Worm (Caenorhabditis elegans) whole organism, L1 larva: ENCODE results near the gene penr-1.
A peak's percentile ranks its signal among the peaks of the same experiment; 100 is the strongest.

ENCODE experiments used
- Y116A8C.19 ChIP-seq: sonication (generic microtip); optimal IDR thresholded peaks from 2 replicates; lab custom pipeline; 2016; ENCODE audit warnings: missing compliant biosample characterization, missing genetic modification characterization, borderline replicate concordance
- ceh-8 ChIP-seq: fragments of 200-800 bp; sonication (Bioruptor generic); optimal IDR thresholded peaks from 2 replicates; lab custom pipeline; 2018; ENCODE audit warnings: mild to moderate bottlenecking, missing genetic modification characterization, moderate library complexity, missing compliant biosample characterization
- ceh-82 ChIP-seq, 3 experiments: fragments of 150-350 bp in 1 of 3; sonication (generic microtip) in 2 of 3; optimal IDR thresholded peaks; 2 replicates each; lab custom pipeline; 2014 to 2017; ENCODE audit warnings: missing biosample characterization in 3 of 3, missing genetic modification characterization in 3 of 3
- ceh-90 ChIP-seq: sonication (generic microtip); optimal IDR thresholded peaks from 2 replicates; lab custom pipeline; 2016; ENCODE audit warnings: missing genetic modification characterization, missing compliant biosample characterization
- dsc-1 ChIP-seq: sonication (generic microtip); optimal IDR thresholded peaks from 2 replicates; lab custom pipeline; 2016; ENCODE audit warnings: mild to moderate bottlenecking, missing genetic modification characterization, missing compliant biosample characterization
- efl-1 ChIP-seq, 4 experiments: fragments of 150-350 bp; optimal IDR thresholded peaks in 3 of 4; peaks in 1 of 4; 1 replicate in 1 of 4; 2 replicates in 3 of 4; lab custom pipeline; 2014; ENCODE audit warnings: missing biosample characterization in 2 of 4, missing genetic modification characterization in 2 of 4, missing genetic modification reagents in 2 of 4
- efl-3 ChIP-seq: fragments of 200-800 bp; sonication (Bioruptor generic); optimal IDR thresholded peaks from 2 replicates; lab custom pipeline; 2018; ENCODE audit warnings: mild to moderate bottlenecking, missing genetic modification characterization, missing compliant biosample characterization
- egl-13 ChIP-seq: sonication (generic microtip); optimal IDR thresholded peaks from 2 replicates; lab custom pipeline; 2016; ENCODE audit warnings: missing genotype, missing genetic modification reagents, missing genetic modification characterization, missing compliant biosample characterization
- elt-2 ChIP-seq: sonication (generic microtip); optimal IDR thresholded peaks from 2 replicates; lab custom pipeline; 2016; ENCODE audit warnings: missing genetic modification characterization, mild to moderate bottlenecking, inconsistent platforms, missing compliant biosample characterization, missing genetic modification reagents
- fkh-8 ChIP-seq: sonication (generic microtip); optimal IDR thresholded peaks from 2 replicates; lab custom pipeline; 2016; ENCODE audit warnings: mild to moderate bottlenecking, missing genetic modification characterization, missing compliant biosample characterization
- hlh-17 ChIP-seq: fragments of 200-800 bp; sonication (Bioruptor generic); optimal IDR thresholded peaks from 2 replicates; lab custom pipeline; 2018; ENCODE audit warnings: missing genetic modification characterization, mild to moderate bottlenecking, missing compliant biosample characterization, moderate library complexity, borderline replicate concordance
- hlh-4 ChIP-seq: sonication (generic microtip); optimal IDR thresholded peaks from 2 replicates; lab custom pipeline; 2016; ENCODE audit warnings: mild to moderate bottlenecking, missing genetic modification characterization, missing compliant biosample characterization
- hpl-2 ChIP-seq: fragments of 150-350 bp; optimal IDR thresholded peaks from 2 replicates; lab custom pipeline; 2014; ENCODE audit warnings: missing biosample characterization, missing genetic modification reagents, missing genetic modification characterization
- jun-1 ChIP-seq: fragments of 150-350 bp; optimal IDR thresholded peaks from 2 replicates; lab custom pipeline; 2014; ENCODE audit warnings: missing biosample characterization, missing genetic modification reagents, missing genetic modification characterization
- lin-13 ChIP-seq: fragments of 150-350 bp; optimal IDR thresholded peaks from 2 replicates; lab custom pipeline; 2014; ENCODE audit warnings: missing biosample characterization, missing genetic modification reagents, missing genetic modification characterization
- lin-35 ChIP-seq, 2 experiments: fragments of 150-350 bp; optimal IDR thresholded peaks; 2 replicates each; lab custom pipeline; 2014; ENCODE audit warnings: missing biosample characterization in 2 of 2, missing genetic modification characterization in 2 of 2, missing genetic modification reagents in 2 of 2
- lin-39 ChIP-seq: fragments of 150-350 bp; optimal IDR thresholded peaks from 2 replicates; lab custom pipeline; 2014; ENCODE audit warnings: missing biosample characterization, missing genetic modification reagents, missing genetic modification characterization
- lir-3 ChIP-seq: sonication (generic microtip); optimal IDR thresholded peaks from 2 replicates; lab custom pipeline; 2016; ENCODE audit warnings: mild to moderate bottlenecking, missing genetic modification characterization, moderate library complexity, missing compliant biosample characterization; ENCODE audit not compliant: poor library complexity
- lsy-2 ChIP-seq, 2 experiments: fragments of 150-350 bp; optimal IDR thresholded peaks; 2 replicates each; lab custom pipeline; 2014; ENCODE audit warnings: missing biosample characterization in 2 of 2, missing genetic modification characterization in 2 of 2
- mef-2 ChIP-seq: fragments of 150-350 bp; optimal IDR thresholded peaks from 2 replicates; lab custom pipeline; 2014; ENCODE audit warnings: missing biosample characterization, missing genetic modification characterization
- nhr-12 ChIP-seq: sonication (generic microtip); optimal IDR thresholded peaks from 2 replicates; lab custom pipeline; 2017; ENCODE audit warnings: missing biosample characterization, missing genetic modification characterization
- nhr-237 ChIP-seq: fragments of 150-350 bp; optimal IDR thresholded peaks from 2 replicates; lab custom pipeline; 2014; ENCODE audit warnings: missing biosample characterization, missing genetic modification characterization
- nhr-47 ChIP-seq: sonication (generic microtip); optimal IDR thresholded peaks from 2 replicates; lab custom pipeline; 2016; ENCODE audit warnings: mild to moderate bottlenecking, missing genetic modification characterization, moderate library complexity, missing compliant biosample characterization
- nhr-71 ChIP-seq: sonication (generic microtip); optimal IDR thresholded peaks from 2 replicates; lab custom pipeline; 2016; ENCODE audit warnings: mild to moderate bottlenecking, missing genetic modification characterization, moderate library complexity, missing compliant biosample characterization
- nhr-85 ChIP-seq: sonication (generic microtip); peaks from one replicate; lab custom pipeline; 2016; ENCODE audit warnings: missing genetic modification characterization, inconsistent platforms, missing compliant biosample characterization
- nhr-90 ChIP-seq: sonication (generic microtip); optimal IDR thresholded peaks from 2 replicates; lab custom pipeline; 2016; ENCODE audit warnings: mild to moderate bottlenecking, missing genetic modification characterization, missing compliant biosample characterization; ENCODE audit not compliant: poor library complexity
- pag-3 ChIP-seq: sonication (generic microtip); optimal IDR thresholded peaks from 2 replicates; lab custom pipeline; 2017; ENCODE audit warnings: missing genetic modification characterization, mild to moderate bottlenecking, missing compliant biosample characterization, antibody characterized with exemption, borderline replicate concordance; ENCODE audit not compliant: insufficient read depth
- pax-3 ChIP-seq: fragments of 200-800 bp; sonication (Bioruptor generic); optimal IDR thresholded peaks from 2 replicates; lab custom pipeline; 2018; ENCODE audit warnings: mild to moderate bottlenecking, missing genetic modification characterization, moderate library complexity, missing compliant biosample characterization
- skn-1 ChIP-seq: fragments of 150-350 bp; optimal IDR thresholded peaks from 2 replicates; lab custom pipeline; 2014; ENCODE audit warnings: missing biosample characterization, missing genetic modification characterization
- tlp-1 ChIP-seq: fragments of 150-350 bp; optimal IDR thresholded peaks from 2 replicates; lab custom pipeline; 2014; ENCODE audit warnings: missing biosample characterization, missing genetic modification characterization
- unc-130 ChIP-seq: fragments of 150-350 bp; optimal IDR thresholded peaks from 2 replicates; lab custom pipeline; 2017; ENCODE audit warnings: missing biosample characterization, missing genetic modification characterization, inconsistent platforms
- xbp-1 ChIP-seq: sonication (generic microtip); optimal IDR thresholded peaks from 2 replicates; lab custom pipeline; 2016; ENCODE audit warnings: missing genetic modification characterization, missing compliant biosample characterization
- zag-1 ChIP-seq: fragments of 150-350 bp; optimal IDR thresholded peaks from 2 replicates; lab custom pipeline; 2014; ENCODE audit warnings: missing biosample characterization, missing genetic modification characterization
- ztf-11 ChIP-seq, 2 experiments: sonication (generic microtip); optimal IDR thresholded peaks; 2 replicates each; lab custom pipeline; 2016 to 2017; ENCODE audit warnings: missing genetic modification characterization in 2 of 2, missing biosample characterization in 1 of 2, missing compliant biosample characterization in 1 of 2

penr-1 gene

ce11 chrV:5239404-5239803 is 29.9 kb upstream of the penr-1 start, which contains the start of gene C52A10.3:
C52A10.3 (minus strand) TSS chrV:5239504.
- TF ChIP-seq dsc-1 (tag; lab: Kevin White, UChicago) = no peak
- no peak for TF ChIP-seq efl-1 (optimal IDR thresholded peaks at IDR 0.05; lab: Kevin White, UChicago)
- TF ChIP-seq efl-1 (GFP tag; optimal IDR thresholded peaks at IDR 0.05 in 1 of 2; lab: Kevin White, UChicago) = peak in 1 of 2 experiments; percentile 32

ce11 chrV:5239903-5240302 is 29.4 kb upstream of the penr-1 start, which contains the start of gene B0238.15:
B0238.15 (plus strand) TSS chrV:5240203.
- TF ChIP-seq nhr-85 = no peak
- TF ChIP-seq efl-1 (optimal IDR thresholded peaks at IDR 0.05; lab: Kevin White, UChicago) = no peak
- peak in 1 of 2 experiments; percentile 48 for TF ChIP-seq efl-1 (GFP tag; optimal IDR thresholded peaks at IDR 0.05 in 1 of 2; lab: Kevin White, UChicago)
- TF ChIP-seq xbp-1 (tag; lab: Kevin White, UChicago) = no peak

- no peak for TF ChIP-seq ceh-90
- no peak for TF ChIP-seq unc-130 (tag; lab: Kevin White, UChicago)
- TF ChIP-seq nhr-12 (tag; lab: Kevin White, UChicago) = no peak
- TF ChIP-seq hlh-17 (GFP tag; lab: Kevin White, UChicago) = no peak
- no peak for TF ChIP-seq ceh-82 (tag; optimal IDR thresholded peaks at IDR 0.05; lab: Kevin White, UChicago)
- no peak for TF ChIP-seq dsc-1 (tag; lab: Kevin White, UChicago)
- no peak for TF ChIP-seq nhr-47
- TF ChIP-seq lin-39 (tag; lab: Kevin White, UChicago) = no peak
- TF ChIP-seq lin-13 (GFP tag; lab: Kevin White, UChicago) = no peak
- TF ChIP-seq ceh-8 = no peak
- TF ChIP-seq pax-3 = no peak
- no peak for TF ChIP-seq efl-3 (GFP tag; lab: Kevin White, UChicago)
- TF ChIP-seq fkh-8 (tag; lab: Kevin White, UChicago) = no peak
- TF ChIP-seq hlh-4 (tag; lab: Kevin White, UChicago) = no peak
- TF ChIP-seq egl-13 (tag; lab: Kevin White, UChicago) = no peak
- no peak for TF ChIP-seq Y116A8C.19
- TF ChIP-seq zag-1 (tag; lab: Kevin White, UChicago) = no peak
- no peak for TF ChIP-seq mef-2
- TF ChIP-seq elt-2 (tag; lab: Kevin White, UChicago) = no peak
Measured at ce11 chrV:5243036-5243435, 26.2 kb upstream of the penr-1 start, which contains the start of gene cest-35.1. cest-35.1 (minus strand) TSS chrV:5243136.

- no peak for TF ChIP-seq lir-3 (tag; lab: Kevin White, UChicago)
- TF ChIP-seq lsy-2 (tag; optimal IDR thresholded peaks at IDR 0.05; lab: Kevin White, UChicago) = no peak
- no peak for TF ChIP-seq ceh-82 (tag; optimal IDR thresholded peaks at IDR 0.05; lab: Kevin White, UChicago)
- no peak for TF ChIP-seq tlp-1 (tag; lab: Kevin White, UChicago)
- no peak for TF ChIP-seq ceh-8
- TF ChIP-seq fkh-8 (tag; lab: Kevin White, UChicago) = no peak
- TF ChIP-seq pag-3 = no peak
- TF ChIP-seq hpl-2 (GFP tag; lab: Kevin White, UChicago) = no peak
- no peak for TF ChIP-seq nhr-71 (tag; lab: Kevin White, UChicago)
- TF ChIP-seq jun-1 (tag; lab: Kevin White, UChicago) = no peak
- no peak for TF ChIP-seq nhr-90 (tag; lab: Kevin White, UChicago)
- TF ChIP-seq nhr-47 = no peak
- TF ChIP-seq lin-35 (GFP tag; optimal IDR thresholded peaks at IDR 0.05; lab: Kevin White, UChicago) = no peak
- no peak for TF ChIP-seq ztf-11 (tag; optimal IDR thresholded peaks at IDR 0.05; lab: Kevin White, UChicago)
Measured at ce11 chrV:5252016-5252415, 17.3 kb upstream of the penr-1 start, which contains the start of gene srt-68. srt-68 (minus strand) TSS chrV:5252116.

- TF ChIP-seq unc-130 (tag; lab: Kevin White, UChicago) (no peak), skn-1 (tag; lab: Kevin White, UChicago) (no peak), nhr-237 (tag; lab: Kevin White, UChicago) (no peak)
Measured at ce11 chrV:5257358-5257757, 11.9 kb upstream of the penr-1 start, which contains the start of gene srt-67. srt-67 (minus strand) TSS chrV:5257458.
